Fruit fly (Drosophila melanogaster) whole organism, embryonic: ENCODE data around the gene CG44008.

Experiments
- B-H2 ChIP-seq: fragments of 200-800 bp; sonication (Bioruptor generic); optimal IDR thresholded peaks from 2 replicates; lab custom pipeline; 2018; ENCODE audit warnings: missing biosample characterization, mild to moderate bottlenecking, missing genetic modification characterization
- CG10543 ChIP-seq: fragments of 200-800 bp; sonication (Bioruptor generic); optimal IDR thresholded peaks from 3 replicates; lab custom pipeline; 2017; ENCODE audit warnings: missing biosample characterization, mild to moderate bottlenecking, missing genetic modification characterization, moderate library complexity
- CG12769 ChIP-seq: fragments of 200-800 bp; sonication (Bioruptor generic); optimal IDR thresholded peaks from 2 replicates; lab custom pipeline; 2019; ENCODE audit warnings: missing biosample characterization, mild to moderate bottlenecking, missing genetic modification characterization, moderate library complexity
- CG16815 ChIP-seq: fragments of 200-800 bp; sonication (Bioruptor generic); optimal IDR thresholded peaks from 3 replicates; lab custom pipeline; 2017; ENCODE audit warnings: missing biosample characterization, mild to moderate bottlenecking, missing genetic modification characterization
- CG17328 ChIP-seq: fragments of 200-800 bp; sonication (Bioruptor generic); IDR thresholded peaks from 2 replicates; pipeline ENCODE4 v1.3.6; 2022; ENCODE audit warnings: missing biosample characterization, missing genetic modification characterization
- CG17385 ChIP-seq: fragments of 200-800 bp; sonication (Bioruptor generic); optimal IDR thresholded peaks from 3 replicates; lab custom pipeline; 2018; ENCODE audit warnings: missing biosample characterization, mild to moderate bottlenecking, missing genetic modification characterization
- CG17829 ChIP-seq: fragments of 200-800 bp; optimal IDR thresholded peaks from 2 replicates; lab custom pipeline; 2019; ENCODE audit warnings: missing biosample characterization, mild to moderate bottlenecking, missing genetic modification characterization, moderate library complexity
- CG18599 ChIP-seq: fragments of 200-800 bp; sonication (Bioruptor generic); optimal IDR thresholded peaks from 3 replicates; lab custom pipeline; 2017; ENCODE audit warnings: missing biosample characterization, missing genetic modification characterization, mild to moderate bottlenecking, moderate library complexity, missing genetic modification reagents
- CG31365 ChIP-seq: fragments of 200-800 bp; sonication (Bioruptor generic); optimal IDR thresholded peaks from 2 replicates; lab custom pipeline; 2018; ENCODE audit warnings: missing biosample characterization, mild to moderate bottlenecking, missing genetic modification characterization
- CG31441 ChIP-seq: fragments of 200-800 bp; sonication (Bioruptor generic); IDR thresholded peaks from 2 replicates; pipeline ENCODE4 v1.3.6; 2022; ENCODE audit warnings: missing biosample characterization, missing genetic modification characterization
- CG6683 ChIP-seq: fragments of 200-800 bp; sonication (Bioruptor generic); optimal IDR thresholded peaks from 2 replicates; lab custom pipeline; 2017; ENCODE audit warnings: missing biosample characterization, mild to moderate bottlenecking, missing genetic modification characterization, missing genetic modification reagents
- CG8388 ChIP-seq: fragments of 200-800 bp; sonication (Bioruptor generic); optimal IDR thresholded peaks from 2 replicates; lab custom pipeline; 2019; ENCODE audit warnings: missing biosample characterization, mild to moderate bottlenecking, missing genetic modification characterization, moderate library complexity
- CG9876 ChIP-seq: fragments of 200-800 bp; sonication (Bioruptor generic); optimal IDR thresholded peaks from 2 replicates; lab custom pipeline; 2016; ENCODE audit warnings: missing biosample characterization, missing genetic modification characterization
- CHES-1-like ChIP-seq: fragments of 200-800 bp; sonication (Bioruptor generic); optimal IDR thresholded peaks from 2 replicates; lab custom pipeline; 2016; ENCODE audit warnings: missing biosample characterization, missing genetic modification characterization
- Chrac-16 ChIP-seq: fragments of 200-800 bp; sonication (Bioruptor generic); optimal IDR thresholded peaks from 3 replicates; lab custom pipeline; 2016; ENCODE audit warnings: missing biosample characterization, missing genetic modification characterization
- D19A ChIP-seq: fragments of 200-800 bp; optimal IDR thresholded peaks from 3 replicates; lab custom pipeline; 2019; ENCODE audit warnings: missing biosample characterization, mild to moderate bottlenecking, missing genetic modification characterization, moderate library complexity
- Dp ChIP-seq: fragments of 200-800 bp; sonication (Bioruptor generic); optimal IDR thresholded peaks from 2 replicates; lab custom pipeline; 2018; ENCODE audit warnings: missing biosample characterization, mild to moderate bottlenecking, missing genetic modification characterization, moderate library complexity
- Fer1 ChIP-seq: fragments of 200-800 bp; sonication (Bioruptor generic); optimal IDR thresholded peaks from 2 replicates; lab custom pipeline; 2017; ENCODE audit warnings: missing biosample characterization, mild to moderate bottlenecking, missing genetic modification characterization
- HLH3B ChIP-seq: fragments of 200-800 bp; sonication (Bioruptor generic); IDR thresholded peaks from 2 replicates; pipeline ENCODE4 v1.3.6; 2022; ENCODE audit warnings: missing biosample characterization, missing genetic modification characterization
- Hmx ChIP-seq: fragments of 200-800 bp; sonication (Bioruptor generic); optimal IDR thresholded peaks from 2 replicates; lab custom pipeline; 2016; ENCODE audit warnings: missing biosample characterization, missing genetic modification characterization
- Hsf ChIP-seq: fragments of 200-800 bp; sonication (Bioruptor generic); optimal IDR thresholded peaks from 3 replicates; lab custom pipeline; 2016; ENCODE audit warnings: missing biosample characterization, missing genetic modification characterization
- Lhr ChIP-seq: fragments of 200-800 bp; sonication (Bioruptor generic); optimal IDR thresholded peaks from 3 replicates; lab custom pipeline; 2017; ENCODE audit warnings: mild to moderate bottlenecking, missing biosample characterization, missing genetic modification reagents, missing genetic modification characterization
- Lim3 ChIP-seq: fragments of 200-800 bp; sonication (Bioruptor generic); IDR thresholded peaks from 2 replicates; pipeline ENCODE4 v1.3.6; 2022; ENCODE audit warnings: missing biosample characterization, missing genetic modification characterization
- Med ChIP-seq: fragments of 200-800 bp; sonication (Bioruptor generic); peaks from one replicate; lab custom pipeline; 2016; ENCODE audit warnings: missing biosample characterization, missing genetic modification characterization, mild to moderate bottlenecking, inconsistent platforms, moderate library complexity
- Rfx ChIP-seq: fragments of 200-800 bp; sonication (Bioruptor generic); IDR thresholded peaks from 2 replicates; pipeline ENCODE4 v1.3.6; 2022; ENCODE audit warnings: missing biosample characterization, missing genetic modification characterization
- Sox102F ChIP-seq: fragments of 200-800 bp; sonication (Bioruptor generic); optimal IDR thresholded peaks from 2 replicates; lab custom pipeline; 2018; ENCODE audit warnings: missing biosample characterization, mild to moderate bottlenecking, missing genetic modification characterization, moderate library complexity
- Xrp1 ChIP-seq: fragments of 200-800 bp; sonication (Bioruptor generic); IDR thresholded peaks from 2 replicates; pipeline ENCODE4 v1.3.6; 2022; ENCODE audit warnings: missing biosample characterization, missing genetic modification characterization
- ap ChIP-seq: fragments of 200-800 bp; sonication (Bioruptor generic); IDR thresholded peaks from 2 replicates; pipeline ENCODE4 v1.3.6; 2022; ENCODE audit warnings: missing biosample characterization, missing genetic modification characterization
- ara ChIP-seq: fragments of 200-800 bp; sonication (Bioruptor generic); IDR thresholded peaks from 2 replicates; pipeline ENCODE4 v1.3.6; 2022; ENCODE audit warnings: missing biosample characterization, missing genetic modification characterization
- bcd ChIP-seq: fragments of 200-800 bp; sonication (Bioruptor generic); optimal IDR thresholded peaks from 2 replicates; lab custom pipeline; 2017; ENCODE audit warnings: missing biosample characterization, mild to moderate bottlenecking, missing genetic modification characterization
- bigmax ChIP-seq: fragments of 200-800 bp; sonication (Bioruptor generic); optimal IDR thresholded peaks from 2 replicates; lab custom pipeline; 2018; ENCODE audit warnings: missing biosample characterization, mild to moderate bottlenecking, missing genetic modification characterization
- br ChIP-seq: fragments of >200 bp; optimal IDR thresholded peaks from 2 replicates; lab custom pipeline; 2017
- bsh ChIP-seq, 2 experiments: fragments of 200-800 bp; sonication (Bioruptor generic); optimal IDR thresholded peaks; 2 replicates each; lab custom pipeline; 2017 to 2018; ENCODE audit warnings: mild to moderate bottlenecking in 2 of 2, missing biosample characterization in 2 of 2, missing genetic modification characterization in 2 of 2, moderate library complexity in 1 of 2
- btn ChIP-seq: fragments of 200-800 bp; sonication (Bioruptor generic); optimal IDR thresholded peaks from 2 replicates; lab custom pipeline; 2016; ENCODE audit warnings: missing biosample characterization, missing genetic modification characterization
- grau ChIP-seq: fragments of 200-800 bp; optimal IDR thresholded peaks from 3 replicates; lab custom pipeline; 2019; ENCODE audit warnings: missing biosample characterization, mild to moderate bottlenecking, missing genetic modification characterization, moderate library complexity
- hth ChIP-seq: fragments of >200 bp; optimal IDR thresholded peaks from 2 replicates; lab custom pipeline; 2017; ENCODE audit warnings: inconsistent platforms
- lab ChIP-seq: fragments of 200-800 bp; sonication (Bioruptor generic); optimal IDR thresholded peaks from 3 replicates; lab custom pipeline; 2017; ENCODE audit warnings: missing biosample characterization, missing genetic modification characterization, mild to moderate bottlenecking, moderate library complexity, missing genetic modification reagents
- lmd ChIP-seq: fragments of 200-800 bp; sonication (Bioruptor generic); IDR thresholded peaks from 2 replicates; pipeline ENCODE4 v1.3.6; 2022; ENCODE audit warnings: missing biosample characterization, missing genetic modification characterization
- lov ChIP-seq, 2 experiments: fragments of 200-800 bp in 1 of 2; fragments of >200 bp in 1 of 2; sonication (Bioruptor generic) in 1 of 2; IDR thresholded peaks in 1 of 2; optimal IDR thresholded peaks in 1 of 2; 2 replicates in 1 of 2; 3 replicates in 1 of 2; pipeline versions ENCODE4 v1.3.6 to Lab custom; 2017 to 2022; ENCODE audit warnings: missing biosample characterization in 1 of 2, missing genetic modification characterization in 1 of 2
- maf-S ChIP-seq: fragments of 200-800 bp; sonication (Bioruptor generic); optimal IDR thresholded peaks from 2 replicates; lab custom pipeline; 2016; ENCODE audit warnings: missing biosample characterization, missing genetic modification characterization
- nerfin-2 ChIP-seq: fragments of 200-800 bp; sonication (Bioruptor generic); IDR thresholded peaks from 2 replicates; pipeline ENCODE4 v1.3.6; 2022; ENCODE audit warnings: missing biosample characterization, missing genetic modification characterization; ENCODE audit not compliant: partially characterized antibody
- pros ChIP-seq: fragments of 200-800 bp; sonication (Bioruptor generic); optimal IDR thresholded peaks from 3 replicates; lab custom pipeline; 2019; ENCODE audit warnings: missing biosample characterization, mild to moderate bottlenecking, missing genetic modification characterization, moderate library complexity
- row ChIP-seq: fragments of 200-800 bp; sonication (Bioruptor generic); IDR thresholded peaks from 3 replicates; pipeline ENCODE4 v1.3.6; 2022; ENCODE audit warnings: missing biosample characterization, missing genetic modification characterization
- sd ChIP-seq: fragments of 200-800 bp; sonication (Bioruptor generic); optimal IDR thresholded peaks from 3 replicates; lab custom pipeline; 2018; ENCODE audit warnings: missing biosample characterization, mild to moderate bottlenecking, missing genetic modification characterization, moderate library complexity
- unc-4 ChIP-seq: fragments of 200-800 bp; sonication (Bioruptor generic); IDR thresholded peaks from 2 replicates; pipeline ENCODE4 v1.3.6; 2022; ENCODE audit warnings: missing biosample characterization, missing genetic modification characterization; ENCODE audit not compliant: partially characterized antibody
- vfl ChIP-seq: fragments of 200-800 bp; sonication (Bioruptor generic); optimal IDR thresholded peaks from 2 replicates; lab custom pipeline; 2016; ENCODE audit warnings: missing biosample characterization, missing genetic modification characterization
- wdn ChIP-seq: fragments of 200-800 bp; sonication (Bioruptor generic); IDR thresholded peaks from 2 replicates; pipeline ENCODE4 v1.3.6; 2022; ENCODE audit warnings: missing biosample characterization, missing genetic modification characterization
- zen ChIP-seq: fragments of 200-800 bp; sonication (Bioruptor generic); optimal IDR thresholded peaks from 3 replicates; lab custom pipeline; 2018; ENCODE audit warnings: missing biosample characterization, mild to moderate bottlenecking, missing genetic modification characterization, moderate library complexity

Gene CG44008

dm6 chr2L:11829277-11829676, 13.0 kb downstream of the CG44008 start, which contains the start of gene esc (continued):
- TF ChIP-seq lmd, result no peak; the same call in 1 of the 2 replicates
- TF ChIP-seq CHES-1-like (GFP tag; lab: Kevin White, UChicago), result peak; percentile 39
- TF ChIP-seq CG31365 (tag; lab: Kevin White, UChicago), result no peak
- no peak for TF ChIP-seq CG8388 (GFP tag; lab: Kevin White, UChicago)
- no peak for TF ChIP-seq HLH3B
- TF ChIP-seq bigmax, result no peak
- TF ChIP-seq Lhr (GFP tag; lab: Kevin White, UChicago), result peak; percentile 88
- TF ChIP-seq, all 482 proteins: peak for 121

- no peak for TF ChIP-seq maf-S (GFP tag; lab: Kevin White, UChicago)
- peak; percentile 72 for TF ChIP-seq row
- no peak for TF ChIP-seq Hsf (GFP tag; lab: Kevin White, UChicago)
- TF ChIP-seq Lhr (GFP tag; lab: Kevin White, UChicago), result no peak
- no peak for TF ChIP-seq B-H2 (GFP tag; lab: Kevin White, UChicago)
- TF ChIP-seq D19A, result no peak
- TF ChIP-seq wdn, result no peak
- TF ChIP-seq CG17328 (GFP tag; lab: Robert Waterston, UW), result no peak
- no peak for TF ChIP-seq lov (optimal IDR thresholded peaks at IDR 0.05; lab: Kevin White, UChicago)
- TF ChIP-seq lov (GFP tag; IDR thresholded peaks at IDR 0.05; lab: Robert Waterston, UW), result no peak
- TF ChIP-seq btn (GFP tag; lab: Kevin White, UChicago), result no peak
- TF ChIP-seq CG9876 (GFP tag; lab: Kevin White, UChicago), result no peak
- no peak for TF ChIP-seq CG17829 (tag; lab: Kevin White, UChicago)
- TF ChIP-seq Hmx (GFP tag; lab: Kevin White, UChicago), result no peak
- TF ChIP-seq CG17385 (GFP tag; lab: Kevin White, UChicago), result no peak
- TF ChIP-seq CG10543, result no peak
- peak; percentile 26 for TF ChIP-seq lab
- TF ChIP-seq pros (GFP tag; lab: Kevin White, UChicago), result no peak
- TF ChIP-seq Xrp1 (GFP tag; lab: Robert Waterston, UW), result no peak
- no peak for TF ChIP-seq zen
- no peak for TF ChIP-seq hth (lab: Kevin White, UChicago)
- TF ChIP-seq ara (GFP tag; lab: Robert Waterston, UW), result no peak
- no peak for TF ChIP-seq Dp (GFP tag; lab: Kevin White, UChicago)
- TF ChIP-seq Lim3, result no peak
- TF ChIP-seq CG18599 (GFP tag; lab: Kevin White, UChicago), result peak; percentile 35
- TF ChIP-seq CG16815 (GFP tag; lab: Kevin White, UChicago), result no peak
- no peak for TF ChIP-seq br (lab: Kevin White, UChicago)
- no peak for TF ChIP-seq CG6683 (GFP tag; lab: Kevin White, UChicago)
- TF ChIP-seq bsh (GFP tag; optimal IDR thresholded peaks at IDR 0.05; lab: Kevin White, UChicago), result no peak
- peak; percentile 28 for TF ChIP-seq grau (tag; lab: Kevin White, UChicago)
- no peak for TF ChIP-seq nerfin-2 (GFP tag; lab: Robert Waterston, UW)
- TF ChIP-seq vfl (GFP tag; lab: Kevin White, UChicago), result no peak
- peak; percentile 9; the same call in 1 of the 2 replicates for TF ChIP-seq Rfx (GFP tag; lab: Robert Waterston, UW)
- TF ChIP-seq Chrac-16, result no peak
- TF ChIP-seq ap (GFP tag; lab: Robert Waterston, UW), result no peak
- TF ChIP-seq Fer1 (GFP tag; lab: Kevin White, UChicago), result peak; percentile 28
- TF ChIP-seq unc-4, result no peak
- TF ChIP-seq CG31441, result no peak
- TF ChIP-seq Sox102F (GFP tag; lab: Kevin White, UChicago), result no peak
- TF ChIP-seq CG12769 (tag; lab: Kevin White, UChicago), result no peak
- TF ChIP-seq Med (GFP tag; lab: Kevin White, UChicago), result peak; percentile 70
- TF ChIP-seq sd, result no peak
- TF ChIP-seq bcd, result no peak
Measured at dm6 chr2L:11823470-11824162, 18.6 kb downstream of the CG44008 start.
